Fruit fly (Drosophila melanogaster) whole organism, embryonic: Measurements from ENCODE around the gene Vm26Ac.

Experiments
- CG13123 ChIP-seq: fragments of 200-800 bp; sonication (Bioruptor generic); optimal IDR thresholded peaks from 2 replicates; lab custom pipeline; 2016; ENCODE audit warnings: missing biosample characterization, missing genetic modification characterization
- CG13296 ChIP-seq: fragments of 200-800 bp; sonication (Bioruptor generic); optimal IDR thresholded peaks from 3 replicates; lab custom pipeline; 2018; ENCODE audit warnings: missing biosample characterization, mild to moderate bottlenecking, missing genetic modification characterization
- CG13775 ChIP-seq: fragments of 200-800 bp; sonication (Bioruptor generic); optimal IDR thresholded peaks from 3 replicates; lab custom pipeline; 2017; ENCODE audit warnings: missing biosample characterization, mild to moderate bottlenecking, missing genetic modification characterization
- CG14441 ChIP-seq: fragments of 200-800 bp; sonication (Bioruptor generic); IDR thresholded peaks from 2 replicates; pipeline ENCODE4 v1.3.6; 2022; ENCODE audit warnings: missing biosample characterization, missing genetic modification characterization
- CG1529 ChIP-seq: fragments of 200-800 bp; sonication (Bioruptor generic); optimal IDR thresholded peaks from 3 replicates; lab custom pipeline; 2018; ENCODE audit warnings: missing biosample characterization, missing genetic modification characterization
- CG18262 ChIP-seq: fragments of 200-800 bp; optimal IDR thresholded peaks from 3 replicates; lab custom pipeline; 2019; ENCODE audit warnings: missing biosample characterization, mild to moderate bottlenecking, missing genetic modification characterization, moderate library complexity
- CG2202 ChIP-seq: fragments of 200-800 bp; sonication (Bioruptor generic); optimal IDR thresholded peaks from 2 replicates; lab custom pipeline; 2018; ENCODE audit warnings: missing biosample characterization, mild to moderate bottlenecking, missing genetic modification characterization
- CG2678 ChIP-seq: fragments of 200-800 bp; sonication (Bioruptor generic); optimal IDR thresholded peaks from 3 replicates; lab custom pipeline; 2019; ENCODE audit warnings: missing biosample characterization, mild to moderate bottlenecking, missing genetic modification characterization, moderate library complexity
- CG31224 ChIP-seq: fragments of 200-800 bp; sonication (Bioruptor generic); IDR thresholded peaks from 2 replicates; pipeline ENCODE4 v1.3.6; 2022; ENCODE audit warnings: missing biosample characterization, missing genetic modification characterization
- CG33213 ChIP-seq: fragments of 200-800 bp; sonication (Bioruptor generic); optimal IDR thresholded peaks from 3 replicates; lab custom pipeline; 2016; ENCODE audit warnings: missing biosample characterization, missing genetic modification characterization
- CG4404 ChIP-seq: fragments of 200-800 bp; sonication (Bioruptor generic); IDR thresholded peaks from 2 replicates; pipeline ENCODE4 v1.3.6; 2022; ENCODE audit warnings: missing biosample characterization, missing genetic modification characterization
- CG6272 ChIP-seq: fragments of 200-800 bp; sonication (Bioruptor generic); IDR thresholded peaks from 2 replicates; pipeline ENCODE4 v1.3.6; 2022; ENCODE audit warnings: missing biosample characterization, missing genetic modification characterization
- CG7556 ChIP-seq: fragments of 200-800 bp; sonication (Bioruptor generic); optimal IDR thresholded peaks from 2 replicates; lab custom pipeline; 2017; ENCODE audit warnings: missing biosample characterization, mild to moderate bottlenecking, missing genetic modification characterization
- CG7928 ChIP-seq: fragments of 200-800 bp; sonication (Bioruptor generic); optimal IDR thresholded peaks from 2 replicates; lab custom pipeline; 2017; ENCODE audit warnings: missing biosample characterization, mild to moderate bottlenecking, missing genetic modification characterization
- CG8281 ChIP-seq: fragments of 200-800 bp; sonication (Bioruptor generic); optimal IDR thresholded peaks from 2 replicates; lab custom pipeline; 2018; ENCODE audit warnings: missing biosample characterization, mild to moderate bottlenecking, missing genetic modification characterization, moderate library complexity
- CTCF ChIP-seq: fragments of 200-800 bp; sonication (Bioruptor generic); optimal IDR thresholded peaks from 2 replicates; lab custom pipeline; 2017; ENCODE audit warnings: missing biosample characterization, mild to moderate bottlenecking, missing genetic modification characterization, moderate library complexity
- D19B ChIP-seq: fragments of 200-800 bp; sonication (Bioruptor generic); optimal IDR thresholded peaks from 2 replicates; lab custom pipeline; 2017; ENCODE audit warnings: missing biosample characterization, mild to moderate bottlenecking, missing genetic modification characterization
- Fer1 ChIP-seq: fragments of 200-800 bp; sonication (Bioruptor generic); optimal IDR thresholded peaks from 2 replicates; lab custom pipeline; 2017; ENCODE audit warnings: missing biosample characterization, mild to moderate bottlenecking, missing genetic modification characterization
- Fer2 ChIP-seq: fragments of 200-800 bp; sonication (Bioruptor generic); optimal IDR thresholded peaks from 2 replicates; lab custom pipeline; 2018; ENCODE audit warnings: missing biosample characterization, mild to moderate bottlenecking, missing genetic modification characterization, moderate library complexity
- HmgZ ChIP-seq: fragments of 200-800 bp; sonication (Bioruptor generic); optimal IDR thresholded peaks from 2 replicates; lab custom pipeline; 2018; ENCODE audit warnings: missing biosample characterization, mild to moderate bottlenecking, missing genetic modification characterization
- Hr39 ChIP-seq: fragments of >200 bp; optimal IDR thresholded peaks from 2 replicates; lab custom pipeline; 2017
- Hsf ChIP-seq: fragments of 200-800 bp; sonication (Bioruptor generic); optimal IDR thresholded peaks from 3 replicates; lab custom pipeline; 2016; ENCODE audit warnings: missing biosample characterization, missing genetic modification characterization
- Lhr ChIP-seq: fragments of 200-800 bp; sonication (Bioruptor generic); optimal IDR thresholded peaks from 3 replicates; lab custom pipeline; 2017; ENCODE audit warnings: mild to moderate bottlenecking, missing biosample characterization, missing genetic modification reagents, missing genetic modification characterization
- MBD-R2 ChIP-seq: fragments of 200-800 bp; sonication (Bioruptor generic); IDR thresholded peaks from 2 replicates; pipeline ENCODE4 v1.3.6; 2022; ENCODE audit warnings: missing biosample characterization, missing genetic modification characterization
- Neu2 ChIP-seq: fragments of 200-800 bp; sonication (Bioruptor generic); optimal IDR thresholded peaks from 3 replicates; lab custom pipeline; 2016; ENCODE audit warnings: missing biosample characterization, missing genetic modification characterization, borderline replicate concordance
- Nf-YA ChIP-seq: fragments of 200-800 bp; sonication (Bioruptor generic); IDR thresholded peaks from 2 replicates; pipeline ENCODE4 v1.3.6; 2022; ENCODE audit warnings: missing biosample characterization, missing genetic modification characterization
- NfI ChIP-seq: fragments of 200-800 bp; sonication (Bioruptor generic); optimal IDR thresholded peaks from 3 replicates; lab custom pipeline; 2018; ENCODE audit warnings: missing biosample characterization, mild to moderate bottlenecking, missing genetic modification characterization, moderate library complexity
- Sry-δ ChIP-seq: fragments of 200-800 bp; sonication (Bioruptor generic); optimal IDR thresholded peaks from 2 replicates; lab custom pipeline; 2016; ENCODE audit warnings: missing biosample characterization, missing genetic modification characterization
- YL-1 ChIP-seq: fragments of 200-800 bp; sonication (Bioruptor generic); optimal IDR thresholded peaks from 3 replicates; lab custom pipeline; 2017; ENCODE audit warnings: missing biosample characterization, mild to moderate bottlenecking, missing genetic modification characterization
- ab ChIP-seq: fragments of 200-800 bp; sonication (Bioruptor generic); optimal IDR thresholded peaks from 2 replicates; lab custom pipeline; 2016; ENCODE audit warnings: missing biosample characterization, missing genetic modification characterization
- aop ChIP-seq: fragments of 200-800 bp; sonication (Bioruptor generic); IDR thresholded peaks from 2 replicates; pipeline ENCODE4 v1.3.6; 2022; ENCODE audit warnings: missing biosample characterization, missing genetic modification characterization
- ara ChIP-seq: fragments of 200-800 bp; sonication (Bioruptor generic); IDR thresholded peaks from 2 replicates; pipeline ENCODE4 v1.3.6; 2022; ENCODE audit warnings: missing biosample characterization, missing genetic modification characterization
- bsh ChIP-seq, 2 experiments: fragments of 200-800 bp; sonication (Bioruptor generic); optimal IDR thresholded peaks; 2 replicates each; lab custom pipeline; 2017 to 2018; ENCODE audit warnings: mild to moderate bottlenecking in 2 of 2, missing biosample characterization in 2 of 2, missing genetic modification characterization in 2 of 2, moderate library complexity in 1 of 2
- caup ChIP-seq: fragments of 200-800 bp; sonication (Bioruptor generic); optimal IDR thresholded peaks from 3 replicates; lab custom pipeline; 2017; ENCODE audit warnings: missing biosample characterization, mild to moderate bottlenecking, missing genetic modification characterization, moderate library complexity; ENCODE audit not compliant: severe bottlenecking
- gcm2 ChIP-seq: fragments of 200-800 bp; sonication (Bioruptor generic); optimal IDR thresholded peaks from 2 replicates; lab custom pipeline; 2016; ENCODE audit warnings: missing biosample characterization, missing genetic modification characterization
- hb ChIP-seq: fragments of 200-800 bp; sonication (Bioruptor generic); IDR thresholded peaks from 3 replicates; pipeline ENCODE4 v1.3.6; 2022; ENCODE audit warnings: missing biosample characterization, missing genetic modification characterization; ENCODE audit not compliant: partially characterized antibody
- her ChIP-seq: fragments of 200-800 bp; sonication (Bioruptor generic); optimal IDR thresholded peaks from 2 replicates; lab custom pipeline; 2016; ENCODE audit warnings: missing biosample characterization, missing genetic modification characterization
- ind ChIP-seq: fragments of 200-800 bp; sonication (Bioruptor generic); optimal IDR thresholded peaks from 3 replicates; lab custom pipeline; 2016; ENCODE audit warnings: missing biosample characterization, missing genetic modification characterization
- kah ChIP-seq: fragments of 200-800 bp; sonication (Bioruptor generic); optimal IDR thresholded peaks from 2 replicates; lab custom pipeline; 2018; ENCODE audit warnings: missing biosample characterization, mild to moderate bottlenecking, missing genetic modification characterization
- mam ChIP-seq: fragments of 200-800 bp; sonication (Bioruptor generic); optimal IDR thresholded peaks from 3 replicates; lab custom pipeline; 2016; ENCODE audit warnings: missing biosample characterization, missing genetic modification characterization
- p53 ChIP-seq: fragments of 200-800 bp; sonication (Bioruptor generic); optimal IDR thresholded peaks from 2 replicates; lab custom pipeline; 2016; ENCODE audit warnings: missing biosample characterization, missing genetic modification characterization
- pb ChIP-seq: fragments of 200-800 bp; sonication (Bioruptor generic); optimal IDR thresholded peaks from 3 replicates; lab custom pipeline; 2016; ENCODE audit warnings: missing biosample characterization, missing genetic modification characterization
- pho ChIP-seq: fragments of 200-800 bp; sonication (Bioruptor generic); optimal IDR thresholded peaks from 2 replicates; lab custom pipeline; 2016; ENCODE audit warnings: missing biosample characterization, missing genetic modification characterization
- run ChIP-seq: fragments of 200-800 bp; sonication (Bioruptor generic); optimal IDR thresholded peaks from 3 replicates; lab custom pipeline; 2018; ENCODE audit warnings: missing biosample characterization, mild to moderate bottlenecking, missing genetic modification characterization
- salm ChIP-seq: fragments of 200-800 bp; sonication (Bioruptor generic); optimal IDR thresholded peaks from 2 replicates; lab custom pipeline; 2018; ENCODE audit warnings: missing biosample characterization, mild to moderate bottlenecking, missing genetic modification characterization
- sisA ChIP-seq: fragments of 200-800 bp; sonication (Bioruptor generic); IDR thresholded peaks from 2 replicates; pipeline ENCODE4 v1.3.6; 2022; ENCODE audit warnings: missing biosample characterization, missing genetic modification characterization
- sqz ChIP-seq: fragments of 200-800 bp; sonication (Bioruptor generic); optimal IDR thresholded peaks from 3 replicates; lab custom pipeline; 2018; ENCODE audit warnings: missing biosample characterization, mild to moderate bottlenecking, missing genetic modification characterization
- sug ChIP-seq: fragments of 200-800 bp; optimal IDR thresholded peaks from 2 replicates; lab custom pipeline; 2019; ENCODE audit warnings: missing biosample characterization, mild to moderate bottlenecking, missing genetic modification characterization, moderate library complexity
- toy ChIP-seq: fragments of 200-800 bp; sonication (Bioruptor generic); IDR thresholded peaks from 2 replicates; pipeline ENCODE4 v1.3.6; 2022; ENCODE audit warnings: missing biosample characterization, missing genetic modification characterization
- unpg ChIP-seq: fragments of 200-800 bp; sonication (Bioruptor generic); optimal IDR thresholded peaks from 3 replicates; lab custom pipeline; 2018; ENCODE audit warnings: missing biosample characterization, mild to moderate bottlenecking, missing genetic modification characterization, moderate library complexity
- yki ChIP-seq: fragments of >200 bp; optimal IDR thresholded peaks from 3 replicates; lab custom pipeline; 2018
- zf30C ChIP-seq: fragments of 200-800 bp; sonication (Bioruptor generic); optimal IDR thresholded peaks from 3 replicates; lab custom pipeline; 2018; ENCODE audit warnings: missing biosample characterization, mild to moderate bottlenecking, missing genetic modification characterization

The Vm26Ac gene

DNA sequence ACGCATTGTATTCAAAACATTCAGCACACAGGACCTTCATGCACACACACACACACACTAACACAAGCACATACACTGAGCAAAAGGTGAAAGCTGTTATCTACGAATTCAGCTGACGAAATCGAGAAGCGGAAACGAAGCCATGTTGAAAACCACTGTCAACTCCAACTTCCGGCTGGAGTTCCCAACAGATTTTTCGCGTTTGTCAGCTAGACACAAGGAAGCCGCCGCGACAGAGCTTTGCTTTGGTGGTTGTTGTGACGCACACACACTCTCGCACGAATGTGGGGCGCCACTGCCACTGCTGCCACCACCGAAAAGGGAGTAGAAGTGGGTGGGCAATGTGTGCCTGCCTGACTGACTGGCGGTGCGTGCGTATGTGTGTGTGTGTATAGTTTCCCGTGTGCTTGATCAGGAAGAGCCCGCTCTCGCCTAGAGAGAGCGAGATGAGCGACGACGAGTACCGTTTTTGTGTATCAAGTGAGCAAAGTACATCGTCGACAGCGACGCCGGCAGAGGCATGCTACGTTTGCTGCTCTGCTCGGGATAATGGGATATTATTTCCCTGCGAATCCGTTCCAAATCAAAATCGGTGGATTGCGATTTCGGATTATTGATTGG is 39.3 kb upstream of the Vm26Ac start (continued):
- TF ChIP-seq sisA (GFP tag; lab: Robert Waterston, UW) (no peak), hb (no peak), sqz (GFP tag; lab: Kevin White, UChicago) (peak; percentile 45), unpg (GFP tag; lab: Kevin White, UChicago) (peak; percentile 51), bsh (GFP tag; optimal IDR thresholded peaks at IDR 0.05; lab: Kevin White, UChicago) (peak; percentile 13 to 56), CG2202 (tag; lab: Kevin White, UChicago) (peak; percentile 48), CG4404 (GFP tag; lab: Robert Waterston, UW) (no peak), CG13123 (GFP tag; lab: Kevin White, UChicago) (no peak), pb (GFP tag; lab: Kevin White, UChicago) (peak; percentile 46), Sry-δ (GFP tag; lab: Kevin White, UChicago) (no peak), CG8281 (tag; lab: Kevin White, UChicago) (peak; percentile 33), pho (GFP tag; lab: Kevin White, UChicago) (no peak), CG33213 (GFP tag; lab: Kevin White, UChicago) (no peak), Nf-YA (no peak), CG1529 (GFP tag; lab: Kevin White, UChicago) (peak; percentile 40), toy (GFP tag; lab: Robert Waterston, UW) (no peak), CTCF (peak; percentile 47), YL-1 (GFP tag; lab: Kevin White, UChicago) (peak; percentile 39), mam (GFP tag; lab: Kevin White, UChicago) (no peak), CG6272 (GFP tag; lab: Robert Waterston, UW) (no peak), caup (peak; percentile 87), CG7556 (peak; percentile 1), CG7928 (GFP tag; lab: Kevin White, UChicago) (no peak), CG31224 (no peak), zf30C (peak; percentile 66), CG14441 (GFP tag; lab: Robert Waterston, UW) (0 out of 2 replicates have a peak, but pooled peaks have one; percentile 8), p53 (GFP tag; lab: Kevin White, UChicago) (no peak), sug (tag; lab: Kevin White, UChicago) (no peak), CG13775 (GFP tag; lab: Kevin White, UChicago) (peak; percentile 20), Hsf (GFP tag; lab: Kevin White, UChicago) (no peak), ind (no peak), NfI (GFP tag; lab: Kevin White, UChicago) (peak; percentile 53), Neu2 (GFP tag; lab: Kevin White, UChicago) (no peak), HmgZ (tag; lab: Kevin White, UChicago) (peak; percentile 41), gcm2 (no peak), kah (GFP tag; lab: Kevin White, UChicago) (peak; percentile 90), MBD-R2 (no peak), Lhr (no peak), CG13296 (GFP tag; lab: Kevin White, UChicago) (peak; percentile 83), run (tag; lab: Kevin White, UChicago) (peak; percentile 68), ara (no peak), CG18262 (tag; lab: Kevin White, UChicago) (peak; percentile 46), salm (tag; lab: Kevin White, UChicago) (no peak), ab (GFP tag; lab: Kevin White, UChicago) (no peak), D19B (GFP tag; lab: Kevin White, UChicago) (no peak), CG2678 (tag; lab: Kevin White, UChicago) (no peak), Hr39 (lab: Kevin White, UChicago) (no peak), Fer2 (peak; percentile 50), aop (GFP tag; lab: Robert Waterston, UW) (0 out of 2 replicates have a peak, but pooled peaks have one; percentile 3), Fer1 (GFP tag; lab: Kevin White, UChicago) (peak; percentile 88), her (no peak), yki (no peak)
